Fruit fly (Drosophila melanogaster) whole organism, embryonic: Measurements from ENCODE around the gene CG42399.

ENCODE experiments used
- C15 ChIP-seq: fragments of 200-800 bp; sonication (Bioruptor generic); IDR thresholded peaks from 3 replicates; pipeline ENCODE4 v1.3.6; 2022; ENCODE audit warnings: missing biosample characterization, missing genetic modification characterization
- CG13775 ChIP-seq: fragments of 200-800 bp; sonication (Bioruptor generic); optimal IDR thresholded peaks from 3 replicates; lab custom pipeline; 2017; ENCODE audit warnings: missing biosample characterization, mild to moderate bottlenecking, missing genetic modification characterization
- CG17328 ChIP-seq: fragments of 200-800 bp; sonication (Bioruptor generic); IDR thresholded peaks from 2 replicates; pipeline ENCODE4 v1.3.6; 2022; ENCODE audit warnings: missing biosample characterization, missing genetic modification characterization
- CG32767 ChIP-seq: fragments of 200-800 bp; sonication (Bioruptor generic); IDR thresholded peaks from 2 replicates; pipeline ENCODE4 v1.3.6; 2022; ENCODE audit warnings: missing biosample characterization, missing genetic modification characterization
- CG7963 ChIP-seq: fragments of 200-800 bp; sonication (Bioruptor generic); IDR thresholded peaks from 3 replicates; pipeline ENCODE4 v1.3.6; 2022; ENCODE audit warnings: missing biosample characterization, missing genetic modification characterization; ENCODE audit not compliant: partially characterized antibody
- CG7987 ChIP-seq: fragments of 200-800 bp; sonication (Bioruptor generic); optimal IDR thresholded peaks from 2 replicates; lab custom pipeline; 2018; ENCODE audit warnings: missing biosample characterization, mild to moderate bottlenecking, missing genetic modification characterization, moderate library complexity
- Dad ChIP-seq: fragments of 200-800 bp; sonication (Bioruptor generic); optimal IDR thresholded peaks from 3 replicates; lab custom pipeline; 2016; ENCODE audit warnings: missing biosample characterization, missing genetic modification characterization
- Dip3 ChIP-seq: fragments of 200-800 bp; sonication (Bioruptor generic); optimal IDR thresholded peaks from 3 replicates; lab custom pipeline; 2016; ENCODE audit warnings: missing biosample characterization, missing genetic modification characterization
- abd-A ChIP-seq: fragments of 200-800 bp; sonication (Bioruptor generic); optimal IDR thresholded peaks from 3 replicates; lab custom pipeline; 2019; ENCODE audit warnings: missing biosample characterization, mild to moderate bottlenecking, missing genetic modification characterization, moderate library complexity
- fd3F ChIP-seq: fragments of 200-800 bp; sonication (Bioruptor generic); optimal IDR thresholded peaks from 2 replicates; lab custom pipeline; 2018; ENCODE audit warnings: missing biosample characterization, mild to moderate bottlenecking, missing genetic modification characterization, moderate library complexity
- knrl ChIP-seq: fragments of 200-800 bp; sonication (Bioruptor generic); IDR thresholded peaks from 3 replicates; pipeline ENCODE4 v1.3.6; 2022; ENCODE audit warnings: missing biosample characterization, missing genetic modification characterization; ENCODE audit not compliant: partially characterized antibody
- mirr ChIP-seq: fragments of 200-800 bp; sonication (Bioruptor generic); optimal IDR thresholded peaks from 3 replicates; lab custom pipeline; 2018; ENCODE audit warnings: missing biosample characterization, mild to moderate bottlenecking, missing genetic modification characterization
- sc ChIP-seq, 3 experiments: fragments of >200 bp in 2 of 3; fragments of 200-800 bp in 1 of 3; sonication (Bioruptor generic) in 1 of 3; optimal IDR thresholded peaks; 2 replicates in 2 of 3; 3 replicates in 1 of 3; lab custom pipeline; 2017; ENCODE audit warnings: mild to moderate bottlenecking in 1 of 3, missing biosample characterization in 1 of 3, missing genetic modification characterization in 1 of 3, missing genetic modification reagents in 1 of 3

dm6 chr2L:128977-129941, 23.8 kb downstream of the CG42399 start:
- TF ChIP-seq Dip3 (GFP tag; lab: Kevin White, UChicago) (no peak), CG17328 (GFP tag; lab: Robert Waterston, UW) (peak; percentile 47; the same call in 1 of the 2 replicates), CG13775 (no peak), sc (optimal IDR thresholded peaks at IDR 0.05; lab: Kevin White, UChicago) (no peak), sc (GFP tag; optimal IDR thresholded peaks at IDR 0.05; lab: Kevin White, UChicago) (no peak), Dad (GFP tag; lab: Kevin White, UChicago) (peak; percentile 20), C15 (GFP tag; lab: Robert Waterston, UW) (0 out of 3 replicates have a peak, but pooled peaks have one; percentile 23), abd-A (tag; lab: Kevin White, UChicago) (peak; percentile 2), fd3F (GFP tag; lab: Kevin White, UChicago) (no peak), CG32767 (peak; percentile 66), knrl (no peak), mirr (peak; percentile 78), CG7963 (0 out of 3 replicates have a peak, but pooled peaks have one; percentile 36), CG7987 (GFP tag; lab: Kevin White, UChicago) (peak; percentile 68)
